Worm (Caenorhabditis elegans) whole organism, L3 larva: Measurements from ENCODE around the gene Y49F6A.11.

Source experiments
- ama-1 ChIP-seq: fragments of 150-350 bp; optimal IDR thresholded peaks from 2 replicates; lab custom pipeline; 2018
- ceh-82 ChIP-seq: fragments of 150-350 bp; optimal IDR thresholded peaks from 2 replicates; lab custom pipeline; 2014; ENCODE audit warnings: missing biosample characterization, missing genetic modification characterization
- egl-5 ChIP-seq: fragments of 150-350 bp; optimal IDR thresholded peaks from 2 replicates; lab custom pipeline; 2017; ENCODE audit warnings: missing biosample characterization, missing genetic modification reagents, missing genetic modification characterization, inconsistent platforms
- elt-3 ChIP-seq, 3 experiments: fragments of 150-350 bp in 1 of 3; sonication (generic microtip) in 2 of 3; optimal IDR thresholded peaks; 2 replicates in 2 of 3; 4 replicates in 1 of 3; lab custom pipeline; 2014 to 2017; ENCODE audit warnings: missing biosample characterization in 3 of 3, missing genetic modification characterization in 3 of 3
- fos-1 ChIP-seq: fragments of 150-350 bp; optimal IDR thresholded peaks from 2 replicates; lab custom pipeline; 2014; ENCODE audit warnings: missing biosample characterization, missing genetic modification characterization
- lin-15B ChIP-seq: fragments of 150-350 bp; optimal IDR thresholded peaks from 2 replicates; lab custom pipeline; 2014; ENCODE audit warnings: missing biosample characterization, missing genetic modification characterization
- nfya-1 ChIP-seq: sonication (generic microtip); optimal IDR thresholded peaks from 2 replicates; lab custom pipeline; 2017; ENCODE audit warnings: missing genetic modification characterization, mild to moderate bottlenecking, missing compliant biosample characterization, antibody characterized with exemption, moderate library complexity; ENCODE audit not compliant: insufficient read depth
- nhr-11 ChIP-seq: fragments of 150-350 bp; optimal IDR thresholded peaks from 2 replicates; lab custom pipeline; 2014; ENCODE audit warnings: missing biosample characterization, missing genetic modification characterization
- skn-1 ChIP-seq: fragments of 150-350 bp; optimal IDR thresholded peaks from 2 replicates; lab custom pipeline; 2014; ENCODE audit warnings: missing biosample characterization, missing genetic modification characterization
- unc-39 ChIP-seq: sonication (generic microtip); optimal IDR thresholded peaks from 4 replicates; lab custom pipeline; 2017; ENCODE audit warnings: missing biosample characterization, missing genetic modification characterization
- unc-62 ChIP-seq: fragments of 150-350 bp; sonication (generic microtip); optimal IDR thresholded peaks from 4 replicates; lab custom pipeline; 2014; ENCODE audit warnings: missing biosample characterization, missing genetic modification reagents, missing genetic modification characterization
- ztf-11 ChIP-seq: fragments of 150-350 bp; optimal IDR thresholded peaks from 2 replicates; lab custom pipeline; 2014; ENCODE audit warnings: missing biosample characterization, missing genetic modification characterization

DNA sequence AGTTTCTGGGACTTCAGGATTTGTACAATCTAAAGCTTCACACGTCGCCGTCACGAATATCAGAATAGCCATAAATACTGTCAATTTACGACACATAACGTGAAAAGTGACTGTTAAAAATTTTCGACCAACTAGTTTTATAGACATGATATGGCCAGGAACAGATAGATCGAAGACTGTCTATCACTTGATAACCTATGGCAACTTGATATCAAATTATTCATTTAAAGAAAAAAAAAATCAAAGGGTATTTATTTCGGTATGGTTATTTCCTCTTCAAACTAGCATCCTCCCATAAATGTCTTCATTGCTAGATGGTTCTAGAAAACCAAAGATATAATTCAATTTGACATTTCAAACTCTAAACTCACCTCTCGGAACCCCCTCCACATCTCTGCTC lies 36.2 kb downstream of the Y49F6A.11 start, which contains the start of gene W10G11.3:
- TF ChIP-seq nfya-1 (tag; lab: Kevin White, UChicago), result no peak
- no peak for TF ChIP-seq nhr-11 (tag; lab: Kevin White, UChicago)
- TF ChIP-seq lin-15B (tag; lab: Kevin White, UChicago), result no peak
- TF ChIP-seq ama-1, result no peak
- no peak for TF ChIP-seq unc-62 (GFP tag; lab: Kevin White, UChicago)
- no peak for TF ChIP-seq fos-1
- no peak for TF ChIP-seq ztf-11
- TF ChIP-seq skn-1 (tag; lab: Kevin White, UChicago), result no peak
- TF ChIP-seq ceh-82, result no peak
- no peak for TF ChIP-seq unc-39 (tag; lab: Kevin White, UChicago)
- TF ChIP-seq egl-5 (tag; lab: Kevin White, UChicago), result no peak
- TF ChIP-seq elt-3 (tag; optimal IDR thresholded peaks at IDR 0.05; lab: Kevin White, UChicago), result no peak
